Fruit fly (Drosophila melanogaster): ENCODE measurements around the gene CG6204.

dm6 chr3R:24203426-24203825, 9.8 kb downstream of the CG6204 start:
- TF ChIP-seq CG8478 (optimal IDR thresholded peaks at IDR 0.05) (no peak), CTCF (optimal IDR thresholded peaks at IDR 0.05) (no peak)

Data from S2 (cell line).